Fruit fly (Drosophila melanogaster) whole organism, adult: ENCODE measurements around the gene CG15449.

ENCODE experiments used
- CG11617 ChIP-seq: fragments of 200-800 bp; sonication (Bioruptor generic); optimal IDR thresholded peaks from 2 replicates; lab custom pipeline; 2017; ENCODE audit warnings: mild to moderate bottlenecking, missing biosample characterization, missing genetic modification reagents, missing genetic modification characterization
- CG12768 ChIP-seq: fragments of 200-800 bp; sonication (Bioruptor generic); optimal IDR thresholded peaks from 2 replicates; lab custom pipeline; 2017; ENCODE audit warnings: missing biosample characterization, missing genetic modification characterization, mild to moderate bottlenecking, moderate library complexity, missing genetic modification reagents
- CG14711 ChIP-seq: fragments of 200-800 bp; sonication (Bioruptor generic); optimal IDR thresholded peaks from 2 replicates; lab custom pipeline; 2018; ENCODE audit warnings: missing biosample characterization, mild to moderate bottlenecking, missing genetic modification characterization, moderate library complexity
- CG1620 ChIP-seq: fragments of 200-800 bp; sonication (Bioruptor generic); optimal IDR thresholded peaks from 2 replicates; lab custom pipeline; 2016; ENCODE audit warnings: missing biosample characterization, missing genetic modification characterization
- CG33017 ChIP-seq: fragments of 200-800 bp; sonication (Bioruptor generic); optimal IDR thresholded peaks from 2 replicates; lab custom pipeline; 2018; ENCODE audit warnings: missing biosample characterization, mild to moderate bottlenecking, missing genetic modification characterization, moderate library complexity
- CG5204 ChIP-seq: fragments of 200-800 bp; sonication (Bioruptor generic); optimal IDR thresholded peaks from 2 replicates; lab custom pipeline; 2016; ENCODE audit warnings: missing biosample characterization, missing genetic modification characterization
- CG7045 ChIP-seq: fragments of 200-800 bp; sonication (Bioruptor generic); optimal IDR thresholded peaks from 2 replicates; lab custom pipeline; 2017; ENCODE audit warnings: missing biosample characterization, mild to moderate bottlenecking, missing genetic modification characterization
- CG7101 ChIP-seq: fragments of 200-800 bp; sonication (Bioruptor generic); optimal IDR thresholded peaks from 2 replicates; lab custom pipeline; 2018; ENCODE audit warnings: missing biosample characterization, mild to moderate bottlenecking, missing genetic modification characterization, moderate library complexity
- Clk ChIP-seq: fragments of 200-800 bp; sonication (Bioruptor generic); optimal IDR thresholded peaks from 2 replicates; lab custom pipeline; 2017; ENCODE audit warnings: missing biosample characterization, missing genetic modification characterization
- Crg-1 ChIP-seq: fragments of 200-800 bp; sonication (Bioruptor generic); optimal IDR thresholded peaks from 2 replicates; lab custom pipeline; 2016; ENCODE audit warnings: missing biosample characterization, missing genetic modification characterization
- Hr96 ChIP-seq: fragments of 200-800 bp; sonication (Bioruptor generic); optimal IDR thresholded peaks from 2 replicates; lab custom pipeline; 2016; ENCODE audit warnings: missing biosample characterization, missing genetic modification characterization
- Mnt ChIP-seq: fragments of 200-800 bp; sonication (Bioruptor generic); optimal IDR thresholded peaks from 2 replicates; lab custom pipeline; 2016; ENCODE audit warnings: missing biosample characterization, mild to moderate bottlenecking, missing genetic modification characterization
- bab1 ChIP-seq: fragments of 200-800 bp; sonication (Bioruptor generic); optimal IDR thresholded peaks from 3 replicates; lab custom pipeline; 2019; ENCODE audit warnings: missing biosample characterization, mild to moderate bottlenecking, missing genetic modification characterization, moderate library complexity
- cic ChIP-seq: fragments of 200-800 bp; sonication (Bioruptor generic); optimal IDR thresholded peaks from 2 replicates; lab custom pipeline; 2017; ENCODE audit warnings: missing biosample characterization, mild to moderate bottlenecking, missing genetic modification characterization, moderate library complexity
- cnc ChIP-seq, 2 experiments: fragments of >200 bp; optimal IDR thresholded peaks; 2 replicates each; lab custom pipeline; 2017
- kay ChIP-seq: fragments of 200-800 bp; sonication (Bioruptor generic); peaks from one replicate; lab custom pipeline; 2016; ENCODE audit warnings: missing biosample characterization, missing genetic modification characterization, borderline replicate concordance
- ovo ChIP-seq: fragments of 200-800 bp; sonication (Bioruptor generic); optimal IDR thresholded peaks from 2 replicates; lab custom pipeline; 2016; ENCODE audit warnings: missing biosample characterization, missing genetic modification characterization
- pad ChIP-seq: fragments of 200-800 bp; sonication (Bioruptor generic); optimal IDR thresholded peaks from 3 replicates; lab custom pipeline; 2017; ENCODE audit warnings: missing biosample characterization, missing genetic modification characterization, mild to moderate bottlenecking, moderate library complexity, missing genetic modification reagents
- tj ChIP-seq: fragments of 200-800 bp; sonication (Bioruptor generic); optimal IDR thresholded peaks from 3 replicates; lab custom pipeline; 2017; ENCODE audit warnings: missing biosample characterization, mild to moderate bottlenecking, missing genetic modification characterization, moderate library complexity
- toe ChIP-seq: fragments of 200-800 bp; sonication (Bioruptor generic); optimal IDR thresholded peaks from 2 replicates; lab custom pipeline; 2016; ENCODE audit warnings: missing biosample characterization, missing genetic modification characterization

The CG15449 gene

dm6 chrX:21035208-21035937 is 5.0 kb downstream of the CG15449 start, which contains the start of gene Ntf-2:
Gene Ntf-2 (plus strand): TSS chrX:21035469.
- peak; percentile 34 for TF ChIP-seq CG7101 (tag; lab: Kevin White, UChicago)
- no peak for TF ChIP-seq Crg-1 (GFP tag; lab: Kevin White, UChicago)
- TF ChIP-seq tj (GFP tag; lab: Kevin White, UChicago) = peak; percentile 71
- no peak for TF ChIP-seq CG11617 (GFP tag; lab: Kevin White, UChicago)
- peak; percentile 43 for TF ChIP-seq Mnt
- peak; percentile 39 for TF ChIP-seq toe (GFP tag; lab: Kevin White, UChicago)
- TF ChIP-seq CG1620 (GFP tag; lab: Kevin White, UChicago) = peak; percentile 65
- TF ChIP-seq cic (GFP tag; lab: Kevin White, UChicago) = no peak

dm6 chrX:21034638-21035037 is 5.8 kb downstream of the CG15449 start:
- TF ChIP-seq Clk = no peak
- TF ChIP-seq Mnt = no peak
- TF ChIP-seq kay (GFP tag; lab: Kevin White, UChicago) = no peak
- TF ChIP-seq CG7101 (tag; lab: Kevin White, UChicago) = no peak
- no peak for TF ChIP-seq CG1620 (GFP tag; lab: Kevin White, UChicago)
- TF ChIP-seq cnc (optimal IDR thresholded peaks at IDR 0.05; lab: Kevin White, UChicago) = no peak
- TF ChIP-seq tj (GFP tag; lab: Kevin White, UChicago) = no peak
- TF ChIP-seq Hr96 (GFP tag; lab: Kevin White, UChicago) = no peak
- no peak for TF ChIP-seq pad (GFP tag; lab: Kevin White, UChicago)
- no peak for TF ChIP-seq bab1 (GFP tag; lab: Kevin White, UChicago)
- no peak for TF ChIP-seq toe (GFP tag; lab: Kevin White, UChicago)
- TF ChIP-seq Crg-1 (GFP tag; lab: Kevin White, UChicago) = no peak
- no peak for TF ChIP-seq ovo (GFP tag; lab: Kevin White, UChicago)
- no peak for TF ChIP-seq CG5204
- no peak for TF ChIP-seq CG33017 (tag; lab: Kevin White, UChicago)
- no peak for TF ChIP-seq CG11617 (GFP tag; lab: Kevin White, UChicago)
- TF ChIP-seq CG7045 (GFP tag; lab: Kevin White, UChicago) = no peak
- no peak for TF ChIP-seq CG12768

- TF ChIP-seq kay (GFP tag; lab: Kevin White, UChicago) = no peak
- peak; percentile 17 for TF ChIP-seq CG7101 (tag; lab: Kevin White, UChicago)
- TF ChIP-seq bab1 (GFP tag; lab: Kevin White, UChicago) = peak; percentile 16
- peak; percentile 7 for TF ChIP-seq Mnt
- no peak for TF ChIP-seq cnc (optimal IDR thresholded peaks at IDR 0.05; lab: Kevin White, UChicago)
- TF ChIP-seq CG11617 (GFP tag; lab: Kevin White, UChicago) = no peak
Observed at dm6 chrX:21031819-21032261, 8.6 kb downstream of the CG15449 start, which contains the start of gene CG1529. Gene CG1529 (minus strand): TSS chrX:21031950.

- no peak for TF ChIP-seq Crg-1 (GFP tag; lab: Kevin White, UChicago)
- TF ChIP-seq Mnt = peak; percentile 57
- TF ChIP-seq ovo (GFP tag; lab: Kevin White, UChicago) = peak; percentile 3
- no peak for TF ChIP-seq tj (GFP tag; lab: Kevin White, UChicago)
- no peak for TF ChIP-seq Clk
- TF ChIP-seq CG7045 (GFP tag; lab: Kevin White, UChicago) = no peak
- TF ChIP-seq CG12768 = no peak
- TF ChIP-seq pad (GFP tag; lab: Kevin White, UChicago) = no peak
- TF ChIP-seq Hr96 (GFP tag; lab: Kevin White, UChicago) = peak; percentile 50
- peak; percentile 77 for TF ChIP-seq kay (GFP tag; lab: Kevin White, UChicago)
- TF ChIP-seq CG1620 (GFP tag; lab: Kevin White, UChicago) = peak; percentile 17
- TF ChIP-seq bab1 (GFP tag; lab: Kevin White, UChicago) = peak; percentile 49
- TF ChIP-seq CG11617 (GFP tag; lab: Kevin White, UChicago) = no peak
- TF ChIP-seq toe (GFP tag; lab: Kevin White, UChicago) = no peak
- TF ChIP-seq CG5204 = peak; percentile 9
- no peak for TF ChIP-seq cic (GFP tag; lab: Kevin White, UChicago)
- no peak for TF ChIP-seq cnc (optimal IDR thresholded peaks at IDR 0.05; lab: Kevin White, UChicago)
- no peak for TF ChIP-seq CG33017 (tag; lab: Kevin White, UChicago)
- peak; percentile 13 for TF ChIP-seq CG7101 (tag; lab: Kevin White, UChicago)
- TF ChIP-seq CG14711 (tag; lab: Kevin White, UChicago) = peak; percentile 2
Observed at dm6 chrX:21027929-21028575, 12.4 kb downstream of the CG15449 start, which contains the start of gene CG1532. Gene CG1532 (minus strand): TSS chrX:21028361.

- no peak for TF ChIP-seq Mnt
- TF ChIP-seq Hr96 (GFP tag; lab: Kevin White, UChicago) = no peak
- no peak for TF ChIP-seq pad (GFP tag; lab: Kevin White, UChicago)
- no peak for TF ChIP-seq Crg-1 (GFP tag; lab: Kevin White, UChicago)
- TF ChIP-seq cic (GFP tag; lab: Kevin White, UChicago) = no peak
- TF ChIP-seq CG5204 = no peak
- TF ChIP-seq tj (GFP tag; lab: Kevin White, UChicago) = no peak
- TF ChIP-seq CG33017 (tag; lab: Kevin White, UChicago) = no peak
- no peak for TF ChIP-seq CG11617 (GFP tag; lab: Kevin White, UChicago)
- no peak for TF ChIP-seq Clk
- TF ChIP-seq CG7101 (tag; lab: Kevin White, UChicago) = no peak
- no peak for TF ChIP-seq CG12768
- TF ChIP-seq cnc (optimal IDR thresholded peaks at IDR 0.05; lab: Kevin White, UChicago) = no peak
- TF ChIP-seq bab1 (GFP tag; lab: Kevin White, UChicago) = no peak
- no peak for TF ChIP-seq toe (GFP tag; lab: Kevin White, UChicago)
- no peak for TF ChIP-seq kay (GFP tag; lab: Kevin White, UChicago)
- TF ChIP-seq ovo (GFP tag; lab: Kevin White, UChicago) = no peak
- TF ChIP-seq CG7045 (GFP tag; lab: Kevin White, UChicago) = no peak
Observed at dm6 chrX:21025788-21026187, 14.6 kb downstream of the CG15449 start, which contains the start of gene r-cup. Gene r-cup (minus strand): TSS chrX:21025888.
